Worm (Caenorhabditis elegans): ENCODE results near the gene eif-2Bdelta.

The eif-2Bdelta gene

DNA sequence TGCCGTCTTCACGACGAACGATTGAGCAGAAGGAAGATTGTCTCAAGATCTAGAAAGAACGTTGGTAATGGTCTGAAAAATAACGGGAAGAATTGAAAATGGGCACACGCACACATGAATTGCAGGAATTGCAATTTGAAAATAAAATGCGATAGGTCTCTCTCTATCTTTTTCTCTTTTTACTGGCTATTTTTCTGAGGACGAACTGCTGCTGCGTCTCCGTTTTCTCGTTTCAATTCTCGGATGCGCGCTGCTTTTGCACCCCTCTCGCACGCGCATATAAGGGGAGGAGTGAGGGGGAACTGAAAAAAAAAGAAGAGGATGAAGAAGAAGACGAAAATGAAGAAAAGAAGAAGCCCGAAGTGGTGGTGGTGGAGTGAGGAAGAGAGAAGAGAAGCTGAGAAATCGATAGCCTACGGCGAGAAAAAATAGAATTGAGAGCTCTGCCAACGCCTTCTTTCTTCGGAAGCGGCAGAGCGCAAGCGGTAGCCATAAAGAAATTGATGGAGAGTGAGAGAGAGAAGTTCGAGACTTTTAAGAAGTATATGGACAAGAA, 48.1 kb downstream of the eif-2Bdelta start, which contains the start of gene rgef-1:
Gene rgef-1, minus strand, starts transcription at position 51 of the 556 bp plus-strand sequence.
- TF ChIP-seq nhr-11 (tag; optimal IDR thresholded peaks at IDR 0.05) (no peak), nhr-10 (tag; optimal IDR thresholded peaks at IDR 0.05) (no peak), nhr-237 (tag; optimal IDR thresholded peaks at IDR 0.05) (no peak), alr-1 (tag; optimal IDR thresholded peaks at IDR 0.05) (no peak), crh-2 (tag; optimal IDR thresholded peaks at IDR 0.05) (peak; percentile 76), nhr-12 (tag; optimal IDR thresholded peaks at IDR 0.05) (no peak), unc-62 (GFP tag; optimal IDR thresholded peaks at IDR 0.05) (no peak), elt-1 (tag; optimal IDR thresholded peaks at IDR 0.05) (no peak), skn-1 (tag; optimal IDR thresholded peaks at IDR 0.05) (no peak), nhr-129 (tag; optimal IDR thresholded peaks at IDR 0.05) (peak; percentile 56), nhr-77 (tag; optimal IDR thresholded peaks at IDR 0.05) (no peak), egl-27 (tag; optimal IDR thresholded peaks at IDR 0.05) (no peak), ztf-1 (GFP tag; conservative IDR thresholded peaks at IDR 0.05) (no peak), ztf-11 (tag; optimal IDR thresholded peaks at IDR 0.05) (no peak), Y55F3AM.14 (GFP tag; optimal IDR thresholded peaks at IDR 0.05) (peak; percentile 53), dmd-4 (tag; optimal IDR thresholded peaks at IDR 0.05) (no peak), zag-1 (tag; optimal IDR thresholded peaks at IDR 0.05) (peak; percentile 85), sem-4 (tag; optimal IDR thresholded peaks at IDR 0.05) (peak; percentile 32), unc-55 (GFP tag; optimal IDR thresholded peaks at IDR 0.05) (peak; percentile 94), unc-39 (tag; optimal IDR thresholded peaks at IDR 0.05) (no peak), snpc-4 (tag; optimal IDR thresholded peaks at IDR 0.05) (no peak), ama-1 (optimal IDR thresholded peaks at IDR 0.05) (no peak), nhr-6 (tag; optimal IDR thresholded peaks at IDR 0.05) (no peak), ztf-4 (tag; optimal IDR thresholded peaks at IDR 0.05) (no peak), elt-3 (tag; optimal IDR thresholded peaks at IDR 0.05) (no peak), fos-1 (tag; optimal IDR thresholded peaks at IDR 0.05) (peak; percentile 17), C34F6.9 (tag; optimal IDR thresholded peaks at IDR 0.05) (peak; percentile 91), sma-9 (GFP tag; optimal IDR thresholded peaks at IDR 0.05) (peak; percentile 28), sma-9 (tag; optimal IDR thresholded peaks at IDR 0.05) (no peak), mdl-1 (tag; optimal IDR thresholded peaks at IDR 0.05) (peak; percentile 47 to 78), lin-39 (tag; optimal IDR thresholded peaks at IDR 0.05) (no peak), R02D3.7 (tag; optimal IDR thresholded peaks at IDR 0.05) (no peak), lin-11 (tag; optimal IDR thresholded peaks at IDR 0.05) (peak; percentile 59), gmeb-1 (tag; optimal IDR thresholded peaks at IDR 0.05) (no peak), nhr-25 (tag; optimal IDR thresholded peaks at IDR 0.05) (no peak), nhr-23 (tag; optimal IDR thresholded peaks at IDR 0.05) (no peak), peb-1 (tag; optimal IDR thresholded peaks at IDR 0.05) (no peak), lin-13 (GFP tag; optimal IDR thresholded peaks at IDR 0.05) (peak; percentile 50), mab-5 (tag; optimal IDR thresholded peaks at IDR 0.05) (peak; percentile 59), aly-2 (tag; optimal IDR thresholded peaks at IDR 0.05) (no peak), sma-3 (GFP tag; optimal IDR thresholded peaks at IDR 0.05) (no peak), F13H6.1 (tag; optimal IDR thresholded peaks at IDR 0.05) (peak; percentile 81), blmp-1 (tag; optimal IDR thresholded peaks at IDR 0.05; ENCODE audit: insufficient read depth) (no peak), lsy-2 (tag; optimal IDR thresholded peaks at IDR 0.05) (peak; percentile 33 to 66), nhr-21 (tag; optimal IDR thresholded peaks at IDR 0.05) (no peak), ceh-82 (tag; optimal IDR thresholded peaks at IDR 0.05) (no peak), ZK546.5 (tag; optimal IDR thresholded peaks at IDR 0.05) (no peak), ceh-16 (tag; optimal IDR thresholded peaks at IDR 0.05) (no peak), mbf-1 (tag; optimal IDR thresholded peaks at IDR 0.05) (no peak)
